Worm (Caenorhabditis elegans) whole organism, L4 larva: ENCODE data around the gene atg-18.

Experiments used
- ceh-62 ChIP-seq: sonication (generic microtip); optimal IDR thresholded peaks from 2 replicates; lab custom pipeline; 2017; ENCODE audit warnings: missing biosample characterization, missing genetic modification characterization
- pha-4 ChIP-seq, 2 experiments: fragments of 150-350 bp in 1 of 2; fragments of 200-800 bp in 1 of 2; sonication (Bioruptor generic) in 1 of 2; IDR thresholded peaks in 1 of 2; optimal IDR thresholded peaks in 1 of 2; 2 replicates each; pipeline versions ENCODE4 v1.3.6 to Lab custom; 2014 to 2022; ENCODE audit warnings: missing genetic modification characterization in 2 of 2, missing genetic modification reagents in 2 of 2, missing biosample characterization in 1 of 2, missing compliant biosample characterization in 1 of 2
- pqm-1 ChIP-seq: sonication (generic microtip); optimal IDR thresholded peaks from 2 replicates; lab custom pipeline; 2017; ENCODE audit warnings: missing biosample characterization, missing genetic modification characterization

DNA sequence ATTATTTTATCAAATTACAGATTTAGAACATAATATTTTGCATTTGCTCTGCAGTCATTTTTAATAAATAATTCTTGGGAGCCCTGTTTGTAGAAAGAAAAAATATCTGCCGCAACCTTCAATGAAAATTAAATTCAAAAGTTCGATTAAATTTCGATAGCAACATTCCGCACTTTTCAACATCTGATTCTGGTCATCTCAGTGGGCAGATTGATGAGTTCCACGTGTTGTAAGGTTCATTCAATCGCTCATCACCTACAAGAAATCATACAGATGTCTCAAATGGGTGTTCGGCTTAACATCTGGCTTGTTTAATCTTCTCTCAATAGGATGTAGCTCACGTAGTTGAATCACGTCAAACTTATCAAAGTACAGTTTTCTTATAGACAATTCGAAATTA, 31.2 kb downstream of the atg-18 start:
- TF ChIP-seq pqm-1 (tag; lab: Kevin White, UChicago) (no peak), pha-4 (GFP tag; IDR thresholded peaks at IDR 0.05; lab: Robert Waterston, UW) (no peak), pha-4 (tag; optimal IDR thresholded peaks at IDR 0.05; lab: Kevin White, UChicago) (no peak), ceh-62 (no peak)
